Worm (Caenorhabditis elegans) whole organism, L3 larva: ENCODE data around the gene ttr-39.

Experiments used
- ZK546.5 ChIP-seq: sonication (generic microtip); optimal IDR thresholded peaks from 2 replicates; lab custom pipeline; 2017; ENCODE audit warnings: missing biosample characterization, missing genetic modification characterization
- aly-2 ChIP-seq: fragments of 150-350 bp; optimal IDR thresholded peaks from 2 replicates; lab custom pipeline; 2014; ENCODE audit warnings: missing biosample characterization, missing genetic modification characterization
- ama-1 ChIP-seq: fragments of 150-350 bp; optimal IDR thresholded peaks from 2 replicates; lab custom pipeline; 2018
- ceh-16 ChIP-seq: sonication (generic microtip); optimal IDR thresholded peaks from 2 replicates; lab custom pipeline; 2017; ENCODE audit warnings: missing biosample characterization, missing genetic modification characterization
- ceh-28 ChIP-seq: fragments of 150-350 bp; optimal IDR thresholded peaks from 2 replicates; lab custom pipeline; 2014; ENCODE audit warnings: missing biosample characterization, missing genetic modification reagents, missing genetic modification characterization
- ceh-82 ChIP-seq: fragments of 150-350 bp; optimal IDR thresholded peaks from 2 replicates; lab custom pipeline; 2014; ENCODE audit warnings: missing biosample characterization, missing genetic modification characterization
- ceh-9 ChIP-seq: sonication (generic microtip); optimal IDR thresholded peaks from 2 replicates; lab custom pipeline; 2018; ENCODE audit warnings: missing biosample characterization, missing genetic modification characterization
- daf-12 ChIP-seq: fragments of 150-350 bp; optimal IDR thresholded peaks from 2 replicates; lab custom pipeline; 2014; ENCODE audit warnings: missing biosample characterization, missing genetic modification reagents, missing genetic modification characterization
- egl-27 ChIP-seq: sonication (generic microtip); optimal IDR thresholded peaks from 4 replicates; lab custom pipeline; 2017; ENCODE audit warnings: missing biosample characterization, missing genetic modification reagents, missing genetic modification characterization
- egl-5 ChIP-seq: fragments of 150-350 bp; optimal IDR thresholded peaks from 2 replicates; lab custom pipeline; 2017; ENCODE audit warnings: missing biosample characterization, missing genetic modification reagents, missing genetic modification characterization, inconsistent platforms
- elt-1 ChIP-seq: fragments of 150-350 bp; optimal IDR thresholded peaks from 2 replicates; lab custom pipeline; 2014; ENCODE audit warnings: missing biosample characterization, missing genetic modification characterization
- elt-2 ChIP-seq: sonication (generic microtip); optimal IDR thresholded peaks from 2 replicates; lab custom pipeline; 2016; ENCODE audit warnings: missing genetic modification reagents, mild to moderate bottlenecking, missing genetic modification characterization, missing compliant biosample characterization
- fkh-2 ChIP-seq: fragments of 150-350 bp; optimal IDR thresholded peaks from 2 replicates; lab custom pipeline; 2014; ENCODE audit warnings: missing biosample characterization, missing genetic modification reagents, missing genetic modification characterization
- fos-1 ChIP-seq: fragments of 150-350 bp; optimal IDR thresholded peaks from 2 replicates; lab custom pipeline; 2014; ENCODE audit warnings: missing biosample characterization, missing genetic modification characterization
- hmg-11 ChIP-seq: sonication (generic microtip); optimal IDR thresholded peaks from 2 replicates; lab custom pipeline; 2016; ENCODE audit warnings: missing genetic modification characterization, missing compliant biosample characterization
- jun-1 ChIP-seq: fragments of 150-350 bp; optimal IDR thresholded peaks from 2 replicates; lab custom pipeline; 2014; ENCODE audit warnings: missing biosample characterization, missing genetic modification reagents, missing genetic modification characterization
- lin-39 ChIP-seq: fragments of 150-350 bp; optimal IDR thresholded peaks from 2 replicates; lab custom pipeline; 2018; ENCODE audit warnings: missing biosample characterization, missing genetic modification reagents, missing genetic modification characterization
- lsy-12 ChIP-seq: sonication (generic microtip); optimal IDR thresholded peaks from 2 replicates; lab custom pipeline; 2016; ENCODE audit warnings: mild to moderate bottlenecking, missing genetic modification characterization, missing compliant biosample characterization
- mml-1 ChIP-seq: fragments of 150-350 bp; sonication (generic microtip); optimal IDR thresholded peaks from 3 replicates; lab custom pipeline; 2014; ENCODE audit warnings: missing biosample characterization, missing genetic modification characterization
- nfya-1 ChIP-seq: sonication (generic microtip); optimal IDR thresholded peaks from 2 replicates; lab custom pipeline; 2017; ENCODE audit warnings: missing genetic modification characterization, mild to moderate bottlenecking, missing compliant biosample characterization, antibody characterized with exemption, moderate library complexity; ENCODE audit not compliant: insufficient read depth
- nhr-11 ChIP-seq: fragments of 150-350 bp; optimal IDR thresholded peaks from 2 replicates; lab custom pipeline; 2014; ENCODE audit warnings: missing biosample characterization, missing genetic modification characterization
- nhr-12 ChIP-seq: fragments of 150-350 bp; optimal IDR thresholded peaks from 2 replicates; lab custom pipeline; 2014; ENCODE audit warnings: missing biosample characterization, missing genetic modification characterization
- nhr-23 ChIP-seq: fragments of 150-350 bp; optimal IDR thresholded peaks from 2 replicates; lab custom pipeline; 2014; ENCODE audit warnings: missing biosample characterization, missing genetic modification reagents, missing genetic modification characterization
- nhr-237 ChIP-seq: fragments of 150-350 bp; optimal IDR thresholded peaks from 2 replicates; lab custom pipeline; 2014; ENCODE audit warnings: missing biosample characterization, missing genetic modification characterization
- nhr-28 ChIP-seq: fragments of 150-350 bp; optimal IDR thresholded peaks from 2 replicates; lab custom pipeline; 2014; ENCODE audit warnings: missing biosample characterization, missing genetic modification characterization
- nhr-43 ChIP-seq: sonication (generic microtip); optimal IDR thresholded peaks from 2 replicates; lab custom pipeline; 2016; ENCODE audit warnings: mild to moderate bottlenecking, missing genetic modification characterization, missing compliant biosample characterization; ENCODE audit not compliant: poor library complexity, severe bottlenecking
- nhr-67 ChIP-seq: fragments of 150-350 bp; optimal IDR thresholded peaks from 2 replicates; lab custom pipeline; 2014; ENCODE audit warnings: missing biosample characterization, missing genetic modification characterization
- nhr-76 ChIP-seq: fragments of 150-350 bp; sonication (generic microtip); optimal IDR thresholded peaks from 5 replicates; lab custom pipeline; 2014; ENCODE audit warnings: missing biosample characterization, missing genetic modification characterization
- nhr-77 ChIP-seq: fragments of 150-350 bp; optimal IDR thresholded peaks from 2 replicates; lab custom pipeline; 2014; ENCODE audit warnings: missing biosample characterization, missing genetic modification characterization
- pha-4 ChIP-seq: fragments of 150-350 bp; optimal IDR thresholded peaks from 2 replicates; lab custom pipeline; 2014; ENCODE audit warnings: missing biosample characterization, missing genetic modification reagents, missing genetic modification characterization
- pqm-1 ChIP-seq: fragments of 150-350 bp; optimal IDR thresholded peaks from 2 replicates; lab custom pipeline; 2017; ENCODE audit warnings: missing biosample characterization, missing genetic modification characterization, inconsistent platforms
- skn-1 ChIP-seq: fragments of 150-350 bp; optimal IDR thresholded peaks from 2 replicates; lab custom pipeline; 2014; ENCODE audit warnings: missing biosample characterization, missing genetic modification characterization
- snpc-4 ChIP-seq: fragments of 150-350 bp; optimal IDR thresholded peaks from 2 replicates; lab custom pipeline; 2014; ENCODE audit warnings: missing biosample characterization, missing genetic modification characterization
- tbx-2 ChIP-seq: sonication (generic microtip); optimal IDR thresholded peaks from 2 replicates; lab custom pipeline; 2016; ENCODE audit warnings: mild to moderate bottlenecking, missing genetic modification characterization, missing compliant biosample characterization
- unc-39 ChIP-seq: sonication (generic microtip); optimal IDR thresholded peaks from 4 replicates; lab custom pipeline; 2017; ENCODE audit warnings: missing biosample characterization, missing genetic modification characterization
- unc-62 ChIP-seq: fragments of 150-350 bp; sonication (generic microtip); optimal IDR thresholded peaks from 4 replicates; lab custom pipeline; 2014; ENCODE audit warnings: missing biosample characterization, missing genetic modification reagents, missing genetic modification characterization
- ztf-4 ChIP-seq: fragments of 150-350 bp; optimal IDR thresholded peaks from 2 replicates; lab custom pipeline; 2014; ENCODE audit warnings: missing biosample characterization, missing genetic modification characterization

The ttr-39 gene

DNA sequence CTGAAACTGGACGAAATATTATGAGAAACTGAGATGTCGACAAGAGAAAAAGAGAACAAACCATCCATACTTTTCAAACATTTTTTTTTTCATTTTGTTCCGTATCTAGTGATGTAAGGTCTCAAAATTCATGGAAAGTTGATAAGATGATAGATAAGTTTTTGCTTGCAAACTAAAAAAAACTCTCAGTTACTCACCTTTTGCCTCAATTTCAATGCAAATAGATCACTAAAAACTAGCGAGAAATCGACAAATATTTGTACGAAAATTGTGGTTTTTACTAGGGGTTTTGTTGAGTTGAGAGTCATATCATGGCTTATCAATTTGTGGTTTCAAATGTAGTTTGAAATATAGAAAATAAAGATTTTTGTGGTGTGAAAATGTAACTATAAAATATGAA, 28.9 kb downstream of the ttr-39 start:
- peak; percentile 28 for TF ChIP-seq pha-4 (tag; lab: Kevin White, UChicago)
- TF ChIP-seq nhr-77 (tag; lab: Kevin White, UChicago), result no peak
- no peak for TF ChIP-seq nhr-237 (tag; lab: Kevin White, UChicago)
- peak; percentile 45 for TF ChIP-seq elt-2 (tag; lab: Kevin White, UChicago)
- TF ChIP-seq daf-12 (tag; lab: Kevin White, UChicago), result no peak
- peak; percentile 3 for TF ChIP-seq pqm-1 (tag; lab: Kevin White, UChicago)
- no peak for TF ChIP-seq ztf-4 (tag; lab: Kevin White, UChicago)
- TF ChIP-seq nhr-67 (tag; lab: Kevin White, UChicago), result no peak
- no peak for TF ChIP-seq ceh-28 (tag; lab: Kevin White, UChicago)

DNA sequence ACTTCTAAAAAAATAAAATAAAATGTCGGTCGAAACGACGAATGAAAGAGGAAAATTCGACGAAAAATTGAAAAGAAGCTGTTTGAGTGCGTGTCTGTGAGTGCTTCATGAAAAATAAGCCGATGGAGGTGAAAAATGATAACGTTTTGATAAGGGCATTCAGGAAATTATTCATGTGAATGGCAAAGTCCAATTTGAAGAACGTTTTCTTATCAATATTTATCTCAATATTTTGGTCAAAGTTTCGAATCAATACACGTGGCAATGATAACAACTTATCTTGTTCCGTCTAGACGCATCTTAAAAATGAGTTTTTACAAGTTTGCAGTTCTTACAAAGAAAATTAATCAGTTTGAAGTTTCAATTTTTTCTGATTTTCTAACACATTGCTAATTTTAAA, 30.5 kb downstream of the ttr-39 start:
- TF ChIP-seq nhr-237 (tag; lab: Kevin White, UChicago), result no peak
- TF ChIP-seq unc-62 (GFP tag; lab: Kevin White, UChicago), result no peak
- TF ChIP-seq ceh-16 (tag; lab: Kevin White, UChicago), result no peak
- no peak for TF ChIP-seq ZK546.5 (tag; lab: Kevin White, UChicago)
- no peak for TF ChIP-seq mml-1 (tag; lab: Kevin White, UChicago)
- TF ChIP-seq nhr-67 (tag; lab: Kevin White, UChicago), result no peak
- peak; percentile 46 for TF ChIP-seq jun-1 (tag; lab: Kevin White, UChicago)
- no peak for TF ChIP-seq tbx-2 (tag; lab: Kevin White, UChicago)
- TF ChIP-seq egl-27 (tag; lab: Kevin White, UChicago), result no peak
- no peak for TF ChIP-seq aly-2 (tag; lab: Kevin White, UChicago)
- TF ChIP-seq pqm-1 (tag; lab: Kevin White, UChicago), result peak; percentile 99
- no peak for TF ChIP-seq ceh-82
- no peak for TF ChIP-seq lin-39
- TF ChIP-seq egl-5, result no peak
- TF ChIP-seq fos-1 (tag; lab: Kevin White, UChicago), result peak; percentile 52
- peak; percentile 42 for TF ChIP-seq pha-4 (tag; lab: Kevin White, UChicago)
- TF ChIP-seq nhr-76 (tag; lab: Kevin White, UChicago), result no peak
- no peak for TF ChIP-seq nhr-12 (tag; lab: Kevin White, UChicago)
- no peak for TF ChIP-seq nhr-11 (tag; lab: Kevin White, UChicago)
- TF ChIP-seq nhr-43 (tag; lab: Kevin White, UChicago), result no peak
- TF ChIP-seq nhr-28 (tag; lab: Kevin White, UChicago), result no peak
- TF ChIP-seq nhr-77 (tag; lab: Kevin White, UChicago), result no peak
- peak; percentile 99 for TF ChIP-seq elt-2 (tag; lab: Kevin White, UChicago)

DNA sequence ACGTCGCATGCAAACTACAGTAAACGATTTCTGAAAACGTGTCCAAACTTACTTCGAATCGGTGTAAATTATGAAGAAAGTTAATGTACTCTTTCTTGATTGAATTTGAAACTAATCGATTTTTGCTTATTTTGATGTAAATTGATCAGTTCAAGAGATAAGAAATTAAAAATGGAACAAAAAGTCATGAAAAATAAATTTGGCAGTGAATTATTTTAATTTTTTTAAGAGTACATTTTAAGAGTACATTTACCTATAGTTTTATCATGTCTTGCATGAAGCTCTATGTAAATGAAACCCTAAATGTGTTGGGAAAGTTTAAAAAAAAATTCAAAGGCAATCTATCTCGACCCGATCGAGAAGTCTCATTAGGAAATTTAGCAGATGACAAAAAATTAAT, 33.5 kb downstream of the ttr-39 start, which contains the start of gene T04B2.7:
Gene T04B2.7, minus strand, starts transcription at position 101 of the 400 bp plus-strand sequence.
- no peak for TF ChIP-seq nhr-23 (tag; lab: Kevin White, UChicago)
- TF ChIP-seq nhr-77 (tag; lab: Kevin White, UChicago), result no peak
- no peak for TF ChIP-seq ceh-9 (tag; lab: Kevin White, UChicago)
- TF ChIP-seq lsy-12 (tag; lab: Kevin White, UChicago), result no peak
- TF ChIP-seq mml-1 (tag; lab: Kevin White, UChicago), result no peak
- no peak for TF ChIP-seq nhr-12 (tag; lab: Kevin White, UChicago)
- no peak for TF ChIP-seq pqm-1 (tag; lab: Kevin White, UChicago)
- no peak for TF ChIP-seq fkh-2 (tag; lab: Kevin White, UChicago)
- no peak for TF ChIP-seq pha-4 (tag; lab: Kevin White, UChicago)
- no peak for TF ChIP-seq hmg-11
- no peak for TF ChIP-seq elt-1 (tag; lab: Kevin White, UChicago)
- no peak for TF ChIP-seq egl-5
- TF ChIP-seq ama-1 (lab: Kevin White, UChicago), result no peak
- no peak for TF ChIP-seq egl-27 (tag; lab: Kevin White, UChicago)
- TF ChIP-seq nhr-237 (tag; lab: Kevin White, UChicago), result no peak
- TF ChIP-seq unc-39, result no peak
- TF ChIP-seq nfya-1 (tag; lab: Kevin White, UChicago), result no peak
- TF ChIP-seq skn-1 (tag; lab: Kevin White, UChicago), result no peak
- TF ChIP-seq snpc-4 (tag; lab: Kevin White, UChicago), result no peak
